Worm (Caenorhabditis elegans): ENCODE results near the gene pqn-37.

DNA sequence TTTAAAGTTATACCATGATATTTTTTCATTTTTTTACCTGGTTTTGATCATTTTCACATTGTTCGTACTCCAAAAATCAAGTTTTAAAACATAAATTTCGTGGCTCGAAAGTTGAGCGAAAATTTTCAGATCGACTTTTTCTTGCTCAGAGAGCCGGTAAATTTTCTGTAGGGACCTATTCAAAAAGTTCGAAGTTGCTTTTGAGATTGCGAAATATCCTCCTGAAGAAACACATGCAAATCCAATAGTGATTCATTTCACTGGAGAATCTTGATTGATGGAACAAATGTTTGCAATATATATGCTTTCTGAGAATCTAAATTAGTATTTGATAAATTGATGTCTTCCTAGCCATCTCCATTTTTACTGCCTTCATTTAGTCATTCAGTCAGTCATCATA, 33.6 kb downstream of the pqn-37 start:
- TF ChIP-seq ztf-11 (tag; optimal IDR thresholded peaks at IDR 0.05) (no peak), skn-1 (tag; optimal IDR thresholded peaks at IDR 0.05) (no peak), nhr-237 (tag; optimal IDR thresholded peaks at IDR 0.05) (no peak), eor-1 (tag; optimal IDR thresholded peaks at IDR 0.05) (no peak)

Data from whole organism, L3 larva.